Worm (Caenorhabditis elegans) whole organism, L1 larva: ENCODE results near the gene F07E5.5.

Experiments
- dsc-1 ChIP-seq: sonication (generic microtip); optimal IDR thresholded peaks from 2 replicates; lab custom pipeline; 2016; ENCODE audit warnings: mild to moderate bottlenecking, missing genetic modification characterization, missing compliant biosample characterization
- mep-1 ChIP-seq: fragments of 150-350 bp; optimal IDR thresholded peaks from 2 replicates; lab custom pipeline; 2014; ENCODE audit warnings: missing biosample characterization, missing genetic modification characterization
- nhr-237 ChIP-seq: fragments of 150-350 bp; optimal IDR thresholded peaks from 2 replicates; lab custom pipeline; 2014; ENCODE audit warnings: missing biosample characterization, missing genetic modification characterization
- nhr-47 ChIP-seq: sonication (generic microtip); optimal IDR thresholded peaks from 2 replicates; lab custom pipeline; 2016; ENCODE audit warnings: mild to moderate bottlenecking, missing genetic modification characterization, moderate library complexity, missing compliant biosample characterization

Gene F07E5.5

DNA sequence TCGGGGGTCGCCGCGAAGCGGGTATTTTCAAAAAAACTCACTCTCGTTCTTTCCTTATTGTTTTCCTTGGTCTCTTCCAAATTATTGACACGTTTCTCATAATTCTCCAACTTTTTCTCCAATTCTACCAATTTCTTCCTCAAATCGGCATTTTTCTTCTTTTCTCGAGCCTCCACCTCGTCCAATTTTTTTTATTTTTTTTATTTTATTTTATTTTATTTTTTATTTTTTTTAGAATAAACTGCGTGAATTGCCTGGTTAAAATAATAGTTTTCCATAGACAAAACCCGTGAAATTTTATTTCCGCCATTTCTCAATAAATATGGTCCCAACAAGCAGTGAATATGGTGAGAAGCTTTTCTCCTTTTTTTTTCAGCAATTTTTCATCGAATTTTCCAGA lies 46.2 kb downstream of the F07E5.5 start, which contains the start of gene F59H6.15:
F59H6.15 (plus strand) TSS at position 301 of the 400 bp plus-strand sequence.
- TF ChIP-seq nhr-47 = no peak

DNA sequence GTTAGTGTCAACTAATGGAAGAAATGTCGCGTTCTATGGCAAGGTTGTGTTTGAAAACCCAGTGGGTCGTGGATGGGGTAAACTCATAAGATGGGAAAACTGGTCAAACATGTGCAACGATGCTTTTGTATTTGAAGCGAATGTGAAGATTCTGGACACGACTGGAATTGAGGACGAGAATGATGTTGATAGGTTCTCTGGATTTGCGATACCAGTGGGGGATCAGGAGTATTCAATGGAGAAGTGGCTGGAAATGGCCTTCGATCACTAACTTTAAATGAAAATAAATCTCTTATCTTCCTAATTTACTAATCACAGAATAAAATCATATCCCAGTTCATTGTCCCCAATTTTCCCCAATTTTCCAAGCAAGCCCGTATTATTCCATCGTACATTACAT lies 47.7 kb downstream of the F07E5.5 start:
- TF ChIP-seq nhr-237 = no peak
- no peak for TF ChIP-seq dsc-1 (tag; lab: Kevin White, UChicago)
- no peak for TF ChIP-seq mep-1
